Fruit fly (Drosophila melanogaster) whole organism, prepupa: Measurements from ENCODE around the gene sqz.

ENCODE experiments used
- Blimp-1 ChIP-seq: fragments of 200-800 bp; sonication (Bioruptor generic); optimal IDR thresholded peaks from 3 replicates; lab custom pipeline; 2017; ENCODE audit warnings: missing biosample characterization, missing genetic modification characterization, mild to moderate bottlenecking, moderate library complexity, missing genetic modification reagents
- CG10631 ChIP-seq: fragments of 200-800 bp; sonication (Bioruptor generic); optimal IDR thresholded peaks from 2 replicates; lab custom pipeline; 2016; ENCODE audit warnings: missing biosample characterization, missing genetic modification characterization
- CG10669 ChIP-seq: fragments of 200-800 bp; sonication (Bioruptor generic); optimal IDR thresholded peaks from 3 replicates; lab custom pipeline; 2018; ENCODE audit warnings: missing biosample characterization, mild to moderate bottlenecking, missing genetic modification characterization, moderate library complexity
- CG11294 ChIP-seq: fragments of 200-800 bp; sonication (Bioruptor generic); IDR thresholded peaks from 2 replicates; pipeline ENCODE4 v1.3.6; 2022; ENCODE audit warnings: missing biosample characterization, missing genetic modification characterization
- CG15336 ChIP-seq: fragments of 200-800 bp; sonication (Bioruptor generic); IDR thresholded peaks from 2 replicates; pipeline ENCODE4 v1.3.6; 2022; ENCODE audit warnings: missing biosample characterization, missing genetic modification characterization
- CG1621 ChIP-seq: fragments of 200-800 bp; sonication (Bioruptor generic); optimal IDR thresholded peaks from 3 replicates; lab custom pipeline; 2018; ENCODE audit warnings: missing biosample characterization, mild to moderate bottlenecking, missing genetic modification characterization
- CG31627 ChIP-seq: fragments of 200-800 bp; sonication (Bioruptor generic); optimal IDR thresholded peaks from 3 replicates; lab custom pipeline; 2016; ENCODE audit warnings: missing biosample characterization, missing genetic modification characterization
- CG32006 ChIP-seq: fragments of 200-800 bp; sonication (Bioruptor generic); optimal IDR thresholded peaks from 3 replicates; lab custom pipeline; 2017; ENCODE audit warnings: missing biosample characterization, mild to moderate bottlenecking, missing genetic modification characterization
- CG34406 ChIP-seq: fragments of 200-800 bp; sonication (Bioruptor generic); optimal IDR thresholded peaks from 3 replicates; lab custom pipeline; 2016; ENCODE audit warnings: missing biosample characterization, missing genetic modification characterization
- CG3919 ChIP-seq: fragments of 200-800 bp; sonication (Bioruptor generic); optimal IDR thresholded peaks from 3 replicates; lab custom pipeline; 2016; ENCODE audit warnings: missing biosample characterization, missing genetic modification characterization
- CG6163 ChIP-seq: fragments of 200-800 bp; sonication (Bioruptor generic); IDR thresholded peaks from 3 replicates; pipeline ENCODE4 v1.3.6; 2022; ENCODE audit warnings: missing biosample characterization, missing genetic modification characterization
- CG6792 ChIP-seq: fragments of 200-800 bp; sonication (Bioruptor generic); optimal IDR thresholded peaks from 3 replicates; lab custom pipeline; 2016; ENCODE audit warnings: missing biosample characterization, missing genetic modification characterization
- CG6808 ChIP-seq: fragments of 200-800 bp; sonication (Bioruptor generic); optimal IDR thresholded peaks from 3 replicates; lab custom pipeline; 2017; ENCODE audit warnings: missing biosample characterization, missing genetic modification characterization, mild to moderate bottlenecking, moderate library complexity, missing genetic modification reagents
- CG6854 ChIP-seq: fragments of 200-800 bp; sonication (Bioruptor generic); optimal IDR thresholded peaks from 2 replicates; lab custom pipeline; 2017; ENCODE audit warnings: missing biosample characterization, mild to moderate bottlenecking, missing genetic modification characterization
- CG7368 ChIP-seq: fragments of 200-800 bp; sonication (Bioruptor generic); optimal IDR thresholded peaks from 3 replicates; lab custom pipeline; 2016; ENCODE audit warnings: missing biosample characterization, missing genetic modification characterization
- CG8119 ChIP-seq: fragments of 200-800 bp; sonication (Bioruptor generic); IDR thresholded peaks from 3 replicates; pipeline ENCODE4 v1.3.6; 2022; ENCODE audit warnings: missing biosample characterization, missing genetic modification characterization
- CG8319 ChIP-seq: fragments of 200-800 bp; sonication (Bioruptor generic); optimal IDR thresholded peaks from 3 replicates; lab custom pipeline; 2016; ENCODE audit warnings: missing biosample characterization, missing genetic modification characterization
- CG8632 ChIP-seq: fragments of 200-800 bp; sonication (Bioruptor generic); optimal IDR thresholded peaks from 3 replicates; lab custom pipeline; 2016; ENCODE audit warnings: missing biosample characterization, missing genetic modification characterization
- Eip75B ChIP-seq: fragments of 200-800 bp; sonication (Bioruptor generic); optimal IDR thresholded peaks from 3 replicates; lab custom pipeline; 2016; ENCODE audit warnings: missing biosample characterization, missing genetic modification characterization
- Eip78C ChIP-seq: fragments of 200-800 bp; sonication (Bioruptor generic); peaks from one replicate; lab custom pipeline; 2016; ENCODE audit warnings: missing biosample characterization, missing genetic modification characterization
- Eip93F ChIP-seq: fragments of 200-800 bp; sonication (Bioruptor generic); optimal IDR thresholded peaks from 2 replicates; lab custom pipeline; 2016; ENCODE audit warnings: missing biosample characterization, mild to moderate bottlenecking, missing genetic modification characterization
- Ets21C ChIP-seq: fragments of 200-800 bp; sonication (Bioruptor generic); optimal IDR thresholded peaks from 3 replicates; lab custom pipeline; 2016; ENCODE audit warnings: missing biosample characterization, missing genetic modification characterization
- Gug ChIP-seq: fragments of 200-800 bp; sonication (Bioruptor generic); IDR thresholded peaks from 2 replicates; pipeline ENCODE4 v1.3.6; 2022; ENCODE audit warnings: missing biosample characterization, missing genetic modification characterization
- Hr38 ChIP-seq: sonication (Bioruptor generic); optimal IDR thresholded peaks from 2 replicates; lab custom pipeline; 2016; ENCODE audit warnings: missing biosample characterization, missing genetic modification characterization
- Hr39 ChIP-seq: fragments of 200-800 bp; sonication (Bioruptor generic); optimal IDR thresholded peaks from 2 replicates; lab custom pipeline; 2016; ENCODE audit warnings: missing biosample characterization, missing genetic modification characterization
- Hr4 ChIP-seq: fragments of 200-800 bp; sonication (Bioruptor generic); optimal IDR thresholded peaks from 3 replicates; lab custom pipeline; 2016; ENCODE audit warnings: missing biosample characterization, missing genetic modification characterization
- Lpt ChIP-seq: fragments of 200-800 bp; sonication (Bioruptor generic); optimal IDR thresholded peaks from 3 replicates; lab custom pipeline; 2016; ENCODE audit warnings: missing biosample characterization, missing genetic modification characterization
- Met ChIP-seq: fragments of 200-800 bp; sonication (Bioruptor generic); optimal IDR thresholded peaks from 3 replicates; lab custom pipeline; 2016; ENCODE audit warnings: missing biosample characterization, missing genetic modification characterization
- OdsH ChIP-seq: fragments of 200-800 bp; sonication (Bioruptor generic); optimal IDR thresholded peaks from 3 replicates; lab custom pipeline; 2016; ENCODE audit warnings: missing biosample characterization, missing genetic modification characterization
- Smox ChIP-seq: fragments of 200-800 bp; sonication (Bioruptor generic); optimal IDR thresholded peaks from 3 replicates; lab custom pipeline; 2016; ENCODE audit warnings: missing biosample characterization, missing genetic modification characterization
- Sox102F ChIP-seq: fragments of 200-800 bp; sonication (Bioruptor generic); optimal IDR thresholded peaks from 2 replicates; lab custom pipeline; 2016; ENCODE audit warnings: missing biosample characterization, mild to moderate bottlenecking, missing genetic modification characterization
- Sox15 ChIP-seq: fragments of 200-800 bp; sonication (Bioruptor generic); optimal IDR thresholded peaks from 3 replicates; lab custom pipeline; 2016; ENCODE audit warnings: missing biosample characterization, missing genetic modification characterization
- achi ChIP-seq: fragments of 200-800 bp; sonication (Bioruptor generic); optimal IDR thresholded peaks from 3 replicates; lab custom pipeline; 2016; ENCODE audit warnings: missing biosample characterization, missing genetic modification characterization
- acj6 ChIP-seq: fragments of 200-800 bp; sonication (Bioruptor generic); optimal IDR thresholded peaks from 3 replicates; lab custom pipeline; 2016; ENCODE audit warnings: missing biosample characterization, missing genetic modification characterization
- cyc ChIP-seq: fragments of 200-800 bp; sonication (Bioruptor generic); optimal IDR thresholded peaks from 3 replicates; lab custom pipeline; 2016; ENCODE audit warnings: missing biosample characterization, missing genetic modification characterization
- dsx ChIP-seq: fragments of 200-800 bp; optimal IDR thresholded peaks from 3 replicates; lab custom pipeline; 2019; ENCODE audit warnings: missing biosample characterization, mild to moderate bottlenecking, missing genetic modification characterization, moderate library complexity; ENCODE audit not compliant: poor library complexity, severe bottlenecking
- esn ChIP-seq: fragments of 200-800 bp; sonication (Bioruptor generic); optimal IDR thresholded peaks from 2 replicates; lab custom pipeline; 2016; ENCODE audit warnings: missing biosample characterization, mild to moderate bottlenecking, missing genetic modification characterization, moderate library complexity
- fkh ChIP-seq: fragments of 200-800 bp; sonication (Bioruptor generic); optimal IDR thresholded peaks from 3 replicates; lab custom pipeline; 2017; ENCODE audit warnings: missing biosample characterization, mild to moderate bottlenecking, missing genetic modification characterization, moderate library complexity
- lz ChIP-seq: fragments of 200-800 bp; sonication (Bioruptor generic); optimal IDR thresholded peaks from 3 replicates; lab custom pipeline; 2016; ENCODE audit warnings: missing biosample characterization, missing genetic modification characterization
- net ChIP-seq: fragments of 200-800 bp; sonication (Bioruptor generic); optimal IDR thresholded peaks from 3 replicates; lab custom pipeline; 2016; ENCODE audit warnings: missing biosample characterization, missing genetic modification characterization
- salr ChIP-seq, 2 experiments: fragments of 200-800 bp; sonication (Bioruptor generic); optimal IDR thresholded peaks; 3 replicates each; lab custom pipeline; 2016 to 2018; ENCODE audit warnings: missing biosample characterization in 2 of 2, missing genetic modification characterization in 2 of 2, mild to moderate bottlenecking in 1 of 2
- spab ChIP-seq: fragments of 200-800 bp; sonication (Bioruptor generic); optimal IDR thresholded peaks from 2 replicates; lab custom pipeline; 2017; ENCODE audit warnings: missing biosample characterization, mild to moderate bottlenecking, missing genetic modification characterization, missing genetic modification reagents
- ss ChIP-seq, 2 experiments: fragments of 200-800 bp; sonication (Bioruptor generic); optimal IDR thresholded peaks; 2 replicates in 1 of 2; 3 replicates in 1 of 2; lab custom pipeline; 2017 to 2018; ENCODE audit warnings: mild to moderate bottlenecking in 2 of 2, missing biosample characterization in 2 of 2, missing genetic modification characterization in 2 of 2, moderate library complexity in 1 of 2
- svp ChIP-seq: fragments of 200-800 bp; sonication (Bioruptor generic); peaks from one replicate; lab custom pipeline; 2016; ENCODE audit warnings: missing biosample characterization, missing genetic modification characterization
- topi ChIP-seq: fragments of 200-800 bp; sonication (Bioruptor generic); optimal IDR thresholded peaks from 3 replicates; lab custom pipeline; 2016; ENCODE audit warnings: missing biosample characterization, missing genetic modification characterization
- vri ChIP-seq: fragments of 200-800 bp; sonication (Bioruptor generic); optimal IDR thresholded peaks from 3 replicates; lab custom pipeline; 2016; ENCODE audit warnings: missing biosample characterization, mild to moderate bottlenecking, missing genetic modification characterization

The sqz gene

dm6 chr3R:19157997-19158396 lies 6.0 kb upstream of the sqz start:
- TF ChIP-seq Eip78C (GFP tag; lab: Kevin White, UChicago) = peak; percentile 30
- no peak for TF ChIP-seq CG6163
- TF ChIP-seq CG8319 (GFP tag; lab: Kevin White, UChicago) = no peak
- peak; percentile 55 for TF ChIP-seq svp (GFP tag; lab: Kevin White, UChicago)

DNA sequence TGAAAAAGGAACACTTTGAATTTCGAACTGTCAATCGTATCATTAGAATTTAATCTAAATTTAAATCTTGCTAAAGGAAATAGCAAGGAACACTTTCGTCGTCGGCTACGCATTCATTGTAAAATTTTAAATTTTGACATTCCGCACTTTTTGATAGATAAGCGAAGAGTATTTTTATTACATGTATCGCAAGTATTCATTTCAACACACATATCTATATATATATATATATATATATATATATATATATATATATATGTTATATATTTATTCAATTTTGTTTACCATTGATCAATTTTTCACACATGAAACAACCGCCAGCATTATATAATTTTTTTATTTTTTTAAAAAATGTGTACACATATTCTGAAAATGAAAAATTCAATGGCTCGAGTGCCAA lies 4.2 kb upstream of the sqz start, which contains the start of gene CG11779:
TSS of gene CG11779 (minus strand) at position 101 of the 400 bp plus-strand sequence.
- TF ChIP-seq CG32006 (GFP tag; lab: Kevin White, UChicago) = no peak
- TF ChIP-seq Hr39 (GFP tag; lab: Kevin White, UChicago) = no peak
- no peak for TF ChIP-seq Lpt (GFP tag; lab: Kevin White, UChicago)
- TF ChIP-seq CG8632 (GFP tag; lab: Kevin White, UChicago) = no peak
- no peak for TF ChIP-seq CG8119 (GFP tag; lab: Robert Waterston, UW)
- TF ChIP-seq CG7368 (GFP tag; lab: Kevin White, UChicago) = no peak
- TF ChIP-seq CG6854 (GFP tag; lab: Kevin White, UChicago) = no peak
- no peak for TF ChIP-seq Ets21C (GFP tag; lab: Kevin White, UChicago)
- no peak for TF ChIP-seq spab
- TF ChIP-seq Eip93F = no peak
- no peak for TF ChIP-seq CG15336 (GFP tag; lab: Robert Waterston, UW)
- TF ChIP-seq topi = no peak
- TF ChIP-seq Met (GFP tag; lab: Kevin White, UChicago) = no peak
- TF ChIP-seq CG10631 = no peak
- no peak for TF ChIP-seq CG3919 (GFP tag; lab: Kevin White, UChicago)
- no peak for TF ChIP-seq CG6163

dm6 chr3R:19162135-19162616 lies 1.8 kb upstream of the sqz start, which contains the start of the genes CG42359 and Nsun5:
Gene CG42359 (minus strand): TSS chr3R:19162300.
Gene Nsun5 (minus strand): TSS chr3R:19162300.
- TF ChIP-seq Eip78C (GFP tag; lab: Kevin White, UChicago) = peak; percentile 92
- peak; percentile 87 for TF ChIP-seq Hr4 (GFP tag; lab: Kevin White, UChicago)
- TF ChIP-seq CG8632 (GFP tag; lab: Kevin White, UChicago) = peak; percentile 61
- peak; percentile 83 for TF ChIP-seq Eip75B (GFP tag; lab: Kevin White, UChicago)
- peak; percentile 77 for TF ChIP-seq CG10669
- TF ChIP-seq CG31627 (GFP tag; lab: Kevin White, UChicago) = peak; percentile 88
- peak; percentile 81 for TF ChIP-seq Sox102F (GFP tag; lab: Kevin White, UChicago)
- peak; percentile 68 for TF ChIP-seq Sox15 (GFP tag; lab: Kevin White, UChicago)
- TF ChIP-seq CG1621 (tag; lab: Kevin White, UChicago) = peak; percentile 62
- peak; percentile 89 for TF ChIP-seq Hr39 (GFP tag; lab: Kevin White, UChicago)
- no peak for TF ChIP-seq CG6854 (GFP tag; lab: Kevin White, UChicago)
- TF ChIP-seq CG6808 (GFP tag; lab: Kevin White, UChicago) = no peak
- TF ChIP-seq Ets21C (GFP tag; lab: Kevin White, UChicago) = peak; percentile 78
- TF ChIP-seq CG7368 (GFP tag; lab: Kevin White, UChicago) = peak; percentile 74
- peak; percentile 95 for TF ChIP-seq fkh (GFP tag; lab: Kevin White, UChicago)
- peak; percentile 87 for TF ChIP-seq CG3919 (GFP tag; lab: Kevin White, UChicago)
- peak; percentile 77 for TF ChIP-seq achi (GFP tag; lab: Kevin White, UChicago)
- TF ChIP-seq net (GFP tag; lab: Kevin White, UChicago) = peak; percentile 76
- TF ChIP-seq vri = peak; percentile 73
- TF ChIP-seq dsx = peak; percentile 65
- peak; percentile 90; the same call in 2 of the 3 replicates for TF ChIP-seq CG6163
- peak; percentile 82 for TF ChIP-seq acj6
- peak; percentile 71 for TF ChIP-seq Hr38 (GFP tag; lab: Kevin White, UChicago)
- peak; percentile 38; the same call in 1 of the 2 replicates for TF ChIP-seq CG11294 (GFP tag; lab: Robert Waterston, UW)
- peak; percentile 88 for TF ChIP-seq svp (GFP tag; lab: Kevin White, UChicago)
- TF ChIP-seq Blimp-1 (GFP tag; lab: Kevin White, UChicago) = no peak
- peak; percentile 78 for TF ChIP-seq CG6792 (GFP tag; lab: Kevin White, UChicago)
- TF ChIP-seq Eip93F = peak; percentile 29
- peak; percentile 56 for TF ChIP-seq CG8319 (GFP tag; lab: Kevin White, UChicago)
- TF ChIP-seq lz (GFP tag; lab: Kevin White, UChicago) = peak; percentile 86
- peak; percentile 44 to 74 for TF ChIP-seq salr (GFP tag; optimal IDR thresholded peaks at IDR 0.05; lab: Kevin White, UChicago)
- TF ChIP-seq Met (GFP tag; lab: Kevin White, UChicago) = peak; percentile 80
- TF ChIP-seq ss (GFP tag; optimal IDR thresholded peaks at IDR 0.05; lab: Kevin White, UChicago) = peak; percentile 9 to 60
- TF ChIP-seq CG34406 (GFP tag; lab: Kevin White, UChicago) = peak; percentile 56
- TF ChIP-seq OdsH (GFP tag; lab: Kevin White, UChicago) = peak; percentile 87
- peak; percentile 90 for TF ChIP-seq cyc
- peak; percentile 86 for TF ChIP-seq esn (GFP tag; lab: Kevin White, UChicago)
- peak; percentile 69 for TF ChIP-seq Gug (GFP tag; lab: Robert Waterston, UW)
- peak; percentile 80 for TF ChIP-seq Smox (GFP tag; lab: Kevin White, UChicago)
